Fruit fly (Drosophila melanogaster): Measurements from ENCODE around the gene CG14314.
A peak's percentile ranks its signal among the peaks of the same experiment; 100 is the strongest.

Gene CG14314

DNA sequence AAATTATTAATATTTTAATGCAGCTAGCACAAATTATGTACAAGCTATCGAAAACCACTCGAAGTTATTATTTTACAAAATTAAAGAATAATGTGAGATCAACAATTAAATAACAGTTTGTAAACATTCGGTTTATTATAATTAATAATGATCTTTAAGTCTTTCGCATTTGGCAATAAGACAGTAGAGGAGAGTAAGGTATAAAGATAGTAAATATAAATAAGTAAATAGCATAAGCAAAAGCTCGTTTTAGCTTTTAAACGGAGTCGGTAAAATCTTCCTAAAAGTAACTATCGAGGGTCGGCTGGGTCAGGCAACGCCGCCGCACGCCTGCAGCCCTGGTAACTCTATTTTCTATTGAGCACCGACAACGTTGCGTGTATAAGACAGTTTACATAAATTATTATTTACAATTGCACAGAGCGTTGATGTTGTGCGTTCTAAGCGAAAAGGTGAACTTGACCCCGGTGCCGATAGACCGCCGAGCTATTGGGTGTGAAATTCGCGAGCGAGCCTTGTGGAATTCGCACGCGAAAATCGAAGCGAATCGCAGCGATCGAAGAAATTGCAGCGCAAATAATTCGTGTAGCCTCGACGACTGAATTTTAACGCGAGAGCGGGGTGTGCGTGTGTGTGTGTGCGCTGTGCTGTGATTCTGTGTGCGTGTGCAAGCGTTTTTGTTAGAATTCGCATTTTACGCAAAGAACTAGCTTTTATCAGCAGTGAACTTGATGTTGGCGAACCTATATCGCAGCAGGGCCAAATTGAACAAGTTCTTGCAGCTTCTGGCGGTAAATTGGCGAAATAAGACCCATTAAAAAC, 48.3 kb upstream of the CG14314 start, which contains the start of gene wrd (continued):
- TF ChIP-seq scrt (GFP tag; optimal IDR thresholded peaks at IDR 0.05) = peak; percentile 22
- TF ChIP-seq CG17361 (GFP tag; IDR thresholded peaks at IDR 0.05) = peak; percentile 77
- TF ChIP-seq sisA (GFP tag; IDR thresholded peaks at IDR 0.05) = 0 out of 2 replicates have a peak, but pooled peaks have one; percentile 9
- TF ChIP-seq gce (GFP tag; IDR thresholded peaks at IDR 0.05) = no peak
- TF ChIP-seq CG12155 (GFP tag; optimal IDR thresholded peaks at IDR 0.05) = peak; percentile 24
- TF ChIP-seq D19B (GFP tag; optimal IDR thresholded peaks at IDR 0.05) = peak; percentile 36
- peak; percentile 18 for TF ChIP-seq lilli (GFP tag; optimal IDR thresholded peaks at IDR 0.05)
- no peak for TF ChIP-seq gsb (GFP tag; IDR thresholded peaks at IDR 0.05)
- TF ChIP-seq Kr (GFP tag; optimal IDR thresholded peaks at IDR 0.05) = no peak
- TF ChIP-seq Med (GFP tag) = peak; percentile 82
- TF ChIP-seq psq (GFP tag; optimal IDR thresholded peaks at IDR 0.05) = no peak
- no peak for TF ChIP-seq cas (GFP tag; IDR thresholded peaks at IDR 0.05)
- TF ChIP-seq CG6689 (GFP tag; IDR thresholded peaks at IDR 0.05) = no peak; the same call in 1 of the 2 replicates
- no peak for TF ChIP-seq CG1529 (GFP tag; optimal IDR thresholded peaks at IDR 0.05)
- TF ChIP-seq cg (GFP tag; optimal IDR thresholded peaks at IDR 0.05) = peak; percentile 75
- TF ChIP-seq btn (GFP tag; optimal IDR thresholded peaks at IDR 0.05) = no peak
- peak; percentile 79 for TF ChIP-seq CG15514 (GFP tag; optimal IDR thresholded peaks at IDR 0.05)
- TF ChIP-seq pan (optimal IDR thresholded peaks at IDR 0.05) = no peak
- TF ChIP-seq pan (GFP tag; optimal IDR thresholded peaks at IDR 0.05 in 1 of 2, IDR thresholded peaks at IDR 0.05 in 1 of 2) = peak in 1 of 2 experiments; percentile 9
- peak; percentile 86 for TF ChIP-seq CG7928 (GFP tag; optimal IDR thresholded peaks at IDR 0.05)
- peak in 1 of 2 experiments; percentile 40 for TF ChIP-seq Hr51 (GFP tag; optimal IDR thresholded peaks at IDR 0.05)
- TF ChIP-seq Dip2 (GFP tag; IDR thresholded peaks at IDR 0.05) = no peak
- no peak for TF ChIP-seq CG7556 (GFP tag; optimal IDR thresholded peaks at IDR 0.05)
- TF ChIP-seq CG10209 (GFP tag; optimal IDR thresholded peaks at IDR 0.05) = no peak
- TF ChIP-seq CG13624 (GFP tag; optimal IDR thresholded peaks at IDR 0.05) = no peak
- no peak for TF ChIP-seq CG9817 (tag; optimal IDR thresholded peaks at IDR 0.05)
- TF ChIP-seq sr (GFP tag; IDR thresholded peaks at IDR 0.05) = no peak
- peak; percentile 23 for TF ChIP-seq CG34376 (GFP tag; optimal IDR thresholded peaks at IDR 0.05)
- TF ChIP-seq CG31365 (tag; optimal IDR thresholded peaks at IDR 0.05) = no peak
- no peak for TF ChIP-seq Lpt (GFP tag; optimal IDR thresholded peaks at IDR 0.05)
- TF ChIP-seq CG4424 (GFP tag; optimal IDR thresholded peaks at IDR 0.05) = peak; percentile 2
- TF ChIP-seq CG15073 (GFP tag; optimal IDR thresholded peaks at IDR 0.05) = no peak
- no peak for TF ChIP-seq CG4404 (GFP tag; IDR thresholded peaks at IDR 0.05)
- no peak for TF ChIP-seq CG12071 (GFP tag; optimal IDR thresholded peaks at IDR 0.05)
- peak; percentile 6 for TF ChIP-seq nau (GFP tag; optimal IDR thresholded peaks at IDR 0.05)
- peak; percentile 58; the same call in 1 of the 3 replicates for TF ChIP-seq CG11456 (GFP tag; IDR thresholded peaks at IDR 0.05)
- no peak for TF ChIP-seq sens-2 (GFP tag; IDR thresholded peaks at IDR 0.05)
- TF ChIP-seq croc (GFP tag; conservative IDR thresholded peaks at IDR 0.05) = no peak
- TF ChIP-seq tio (GFP tag; optimal IDR thresholded peaks at IDR 0.05) = peak; percentile 22
- peak; percentile 13 for TF ChIP-seq Fer1 (GFP tag; optimal IDR thresholded peaks at IDR 0.05)
- TF ChIP-seq Ptx1 (GFP tag; IDR thresholded peaks at IDR 0.05) = no peak
- no peak for TF ChIP-seq CG1647 (GFP tag; optimal IDR thresholded peaks at IDR 0.05)
- TF ChIP-seq CG2889 (GFP tag; IDR thresholded peaks at IDR 0.05) = no peak
- TF ChIP-seq PHDP (tag; optimal IDR thresholded peaks at IDR 0.05) = no peak
- TF ChIP-seq pb (GFP tag; optimal IDR thresholded peaks at IDR 0.05) = no peak
- TF ChIP-seq CG3847 (GFP tag; IDR thresholded peaks at IDR 0.05) = peak; percentile 8; the same call in 1 of the 2 replicates
- TF ChIP-seq luna (GFP tag; optimal IDR thresholded peaks at IDR 0.05) = no peak
- peak; percentile 15 for TF ChIP-seq Fer3 (tag; optimal IDR thresholded peaks at IDR 0.05)
- TF ChIP-seq CG2678 (tag; optimal IDR thresholded peaks at IDR 0.05) = peak; percentile 47
- peak; percentile 53 for TF ChIP-seq BEAF-32 (GFP tag; optimal IDR thresholded peaks at IDR 0.05)

All from whole organism, embryonic.